Worm (Caenorhabditis elegans) whole organism, L3 larva: Measurements from ENCODE around the gene acdh-2.

Experiments used
- R02D3.7 ChIP-seq: fragments of 150-350 bp; optimal IDR thresholded peaks from 2 replicates; lab custom pipeline; 2014; ENCODE audit warnings: missing biosample characterization, missing genetic modification characterization
- aly-2 ChIP-seq: fragments of 150-350 bp; optimal IDR thresholded peaks from 2 replicates; lab custom pipeline; 2014; ENCODE audit warnings: missing biosample characterization, missing genetic modification characterization
- ama-1 ChIP-seq: fragments of 150-350 bp; optimal IDR thresholded peaks from 2 replicates; lab custom pipeline; 2018
- ceh-16 ChIP-seq: sonication (generic microtip); optimal IDR thresholded peaks from 2 replicates; lab custom pipeline; 2017; ENCODE audit warnings: missing biosample characterization, missing genetic modification characterization
- ceh-28 ChIP-seq: fragments of 150-350 bp; optimal IDR thresholded peaks from 2 replicates; lab custom pipeline; 2014; ENCODE audit warnings: missing biosample characterization, missing genetic modification reagents, missing genetic modification characterization
- ceh-82 ChIP-seq: fragments of 150-350 bp; optimal IDR thresholded peaks from 2 replicates; lab custom pipeline; 2014; ENCODE audit warnings: missing biosample characterization, missing genetic modification characterization
- ceh-9 ChIP-seq: sonication (generic microtip); optimal IDR thresholded peaks from 2 replicates; lab custom pipeline; 2018; ENCODE audit warnings: missing biosample characterization, missing genetic modification characterization
- daf-12 ChIP-seq: fragments of 150-350 bp; optimal IDR thresholded peaks from 2 replicates; lab custom pipeline; 2014; ENCODE audit warnings: missing biosample characterization, missing genetic modification reagents, missing genetic modification characterization
- egl-27 ChIP-seq: sonication (generic microtip); optimal IDR thresholded peaks from 4 replicates; lab custom pipeline; 2017; ENCODE audit warnings: missing biosample characterization, missing genetic modification reagents, missing genetic modification characterization
- elt-1 ChIP-seq: fragments of 150-350 bp; optimal IDR thresholded peaks from 2 replicates; lab custom pipeline; 2014; ENCODE audit warnings: missing biosample characterization, missing genetic modification characterization
- elt-2 ChIP-seq: sonication (generic microtip); optimal IDR thresholded peaks from 2 replicates; lab custom pipeline; 2016; ENCODE audit warnings: missing genetic modification reagents, mild to moderate bottlenecking, missing genetic modification characterization, missing compliant biosample characterization
- elt-3 ChIP-seq, 3 experiments: fragments of 150-350 bp in 1 of 3; sonication (generic microtip) in 2 of 3; optimal IDR thresholded peaks; 2 replicates in 2 of 3; 4 replicates in 1 of 3; lab custom pipeline; 2014 to 2017; ENCODE audit warnings: missing biosample characterization in 3 of 3, missing genetic modification characterization in 3 of 3
- eor-1 ChIP-seq, 2 experiments: fragments of 150-350 bp; optimal IDR thresholded peaks; 2 replicates each; lab custom pipeline; 2014 to 2018; ENCODE audit warnings: missing biosample characterization in 2 of 2, missing genetic modification characterization in 2 of 2
- fkh-10 ChIP-seq: sonication (generic microtip); optimal IDR thresholded peaks from 2 replicates; lab custom pipeline; 2017; ENCODE audit warnings: missing biosample characterization, missing genetic modification reagents, missing genetic modification characterization
- fkh-2 ChIP-seq: fragments of 150-350 bp; optimal IDR thresholded peaks from 2 replicates; lab custom pipeline; 2014; ENCODE audit warnings: missing biosample characterization, missing genetic modification reagents, missing genetic modification characterization
- jun-1 ChIP-seq: fragments of 150-350 bp; optimal IDR thresholded peaks from 2 replicates; lab custom pipeline; 2014; ENCODE audit warnings: missing biosample characterization, missing genetic modification reagents, missing genetic modification characterization
- lin-15B ChIP-seq: fragments of 150-350 bp; optimal IDR thresholded peaks from 2 replicates; lab custom pipeline; 2014; ENCODE audit warnings: missing biosample characterization, missing genetic modification characterization
- lin-39 ChIP-seq: fragments of 150-350 bp; optimal IDR thresholded peaks from 2 replicates; lab custom pipeline; 2018; ENCODE audit warnings: missing biosample characterization, missing genetic modification reagents, missing genetic modification characterization
- lsy-12 ChIP-seq: sonication (generic microtip); optimal IDR thresholded peaks from 2 replicates; lab custom pipeline; 2016; ENCODE audit warnings: mild to moderate bottlenecking, missing genetic modification characterization, missing compliant biosample characterization
- mml-1 ChIP-seq: fragments of 150-350 bp; sonication (generic microtip); optimal IDR thresholded peaks from 3 replicates; lab custom pipeline; 2014; ENCODE audit warnings: missing biosample characterization, missing genetic modification characterization
- nfya-1 ChIP-seq: sonication (generic microtip); optimal IDR thresholded peaks from 2 replicates; lab custom pipeline; 2017; ENCODE audit warnings: missing genetic modification characterization, mild to moderate bottlenecking, missing compliant biosample characterization, antibody characterized with exemption, moderate library complexity; ENCODE audit not compliant: insufficient read depth
- nhr-12 ChIP-seq: fragments of 150-350 bp; optimal IDR thresholded peaks from 2 replicates; lab custom pipeline; 2014; ENCODE audit warnings: missing biosample characterization, missing genetic modification characterization
- nhr-237 ChIP-seq: fragments of 150-350 bp; optimal IDR thresholded peaks from 2 replicates; lab custom pipeline; 2014; ENCODE audit warnings: missing biosample characterization, missing genetic modification characterization
- nhr-25 ChIP-seq: sonication (generic microtip); optimal IDR thresholded peaks from 2 replicates; lab custom pipeline; 2017; ENCODE audit warnings: missing biosample characterization, missing genetic modification characterization
- nhr-28 ChIP-seq: fragments of 150-350 bp; optimal IDR thresholded peaks from 2 replicates; lab custom pipeline; 2014; ENCODE audit warnings: missing biosample characterization, missing genetic modification characterization
- nhr-43 ChIP-seq: sonication (generic microtip); optimal IDR thresholded peaks from 2 replicates; lab custom pipeline; 2016; ENCODE audit warnings: mild to moderate bottlenecking, missing genetic modification characterization, missing compliant biosample characterization; ENCODE audit not compliant: poor library complexity, severe bottlenecking
- nhr-67 ChIP-seq: fragments of 150-350 bp; optimal IDR thresholded peaks from 2 replicates; lab custom pipeline; 2014; ENCODE audit warnings: missing biosample characterization, missing genetic modification characterization
- nhr-76 ChIP-seq: fragments of 150-350 bp; sonication (generic microtip); optimal IDR thresholded peaks from 5 replicates; lab custom pipeline; 2014; ENCODE audit warnings: missing biosample characterization, missing genetic modification characterization
- nhr-77 ChIP-seq: fragments of 150-350 bp; optimal IDR thresholded peaks from 2 replicates; lab custom pipeline; 2014; ENCODE audit warnings: missing biosample characterization, missing genetic modification characterization
- pha-4 ChIP-seq: fragments of 150-350 bp; optimal IDR thresholded peaks from 2 replicates; lab custom pipeline; 2014; ENCODE audit warnings: missing biosample characterization, missing genetic modification reagents, missing genetic modification characterization
- pqm-1 ChIP-seq: fragments of 150-350 bp; optimal IDR thresholded peaks from 2 replicates; lab custom pipeline; 2017; ENCODE audit warnings: missing biosample characterization, missing genetic modification characterization, inconsistent platforms
- skn-1 ChIP-seq: fragments of 150-350 bp; optimal IDR thresholded peaks from 2 replicates; lab custom pipeline; 2014; ENCODE audit warnings: missing biosample characterization, missing genetic modification characterization
- snpc-4 ChIP-seq: fragments of 150-350 bp; optimal IDR thresholded peaks from 2 replicates; lab custom pipeline; 2014; ENCODE audit warnings: missing biosample characterization, missing genetic modification characterization
- tbx-2 ChIP-seq: sonication (generic microtip); optimal IDR thresholded peaks from 2 replicates; lab custom pipeline; 2016; ENCODE audit warnings: mild to moderate bottlenecking, missing genetic modification characterization, missing compliant biosample characterization
- unc-39 ChIP-seq: sonication (generic microtip); optimal IDR thresholded peaks from 4 replicates; lab custom pipeline; 2017; ENCODE audit warnings: missing biosample characterization, missing genetic modification characterization
- zag-1 ChIP-seq: fragments of 150-350 bp; optimal IDR thresholded peaks from 2 replicates; lab custom pipeline; 2014; ENCODE audit warnings: missing biosample characterization, missing genetic modification characterization
- ztf-4 ChIP-seq: fragments of 150-350 bp; optimal IDR thresholded peaks from 2 replicates; lab custom pipeline; 2014; ENCODE audit warnings: missing biosample characterization, missing genetic modification characterization

acdh-2 gene

ce11 chrII:5511417-5512353 is 35.6 kb downstream of the acdh-2 start:
- TF ChIP-seq nhr-25 (tag; lab: Kevin White, UChicago) (peak; percentile 39), ceh-28 (tag; lab: Kevin White, UChicago) (no peak), lin-15B (peak; percentile 2), pha-4 (tag; lab: Kevin White, UChicago) (peak; percentile 38), elt-1 (tag; lab: Kevin White, UChicago) (peak; percentile 63), tbx-2 (tag; lab: Kevin White, UChicago) (no peak), nhr-67 (no peak), elt-2 (tag; lab: Kevin White, UChicago) (no peak), nhr-237 (tag; lab: Kevin White, UChicago) (no peak), nfya-1 (tag; lab: Kevin White, UChicago) (peak; percentile 64)

- TF ChIP-seq skn-1 (tag; lab: Kevin White, UChicago): no peak
- no peak for TF ChIP-seq lsy-12 (tag; lab: Kevin White, UChicago)
- no peak for TF ChIP-seq lin-39 (tag; lab: Kevin White, UChicago)
- TF ChIP-seq elt-1 (tag; lab: Kevin White, UChicago): no peak
- TF ChIP-seq pha-4 (tag; lab: Kevin White, UChicago): peak; percentile 27
- no peak for TF ChIP-seq nhr-76 (tag; lab: Kevin White, UChicago)
- TF ChIP-seq nhr-28 (tag; lab: Kevin White, UChicago): no peak
- no peak for TF ChIP-seq eor-1 (tag; optimal IDR thresholded peaks at IDR 0.05; lab: Kevin White, UChicago)
- TF ChIP-seq fkh-10 (GFP tag; lab: Kevin White, UChicago): no peak
- TF ChIP-seq ceh-16 (tag; lab: Kevin White, UChicago): no peak
- TF ChIP-seq nhr-43: no peak
- TF ChIP-seq lin-15B: peak; percentile 1
- TF ChIP-seq fkh-2 (tag; lab: Kevin White, UChicago): no peak
- TF ChIP-seq elt-2 (tag; lab: Kevin White, UChicago): peak; percentile 23
- no peak for TF ChIP-seq unc-39 (tag; lab: Kevin White, UChicago)
Observed at ce11 chrII:5505820-5506287, 41.4 kb downstream of the acdh-2 start, which contains the start of gene npp-24. Gene npp-24, plus strand, starts transcription at chrII:5505870.

ce11 chrII:5503760-5504159 is 43.5 kb downstream of the acdh-2 start, which contains the start of gene cyp-44A1:
Gene cyp-44A1, plus strand, starts transcription at chrII:5504044.
- no peak for TF ChIP-seq zag-1 (tag; lab: Kevin White, UChicago)
- TF ChIP-seq egl-27 (tag; lab: Kevin White, UChicago): no peak
- peak; percentile 67 for TF ChIP-seq elt-2 (tag; lab: Kevin White, UChicago)
- TF ChIP-seq, all 47 proteins: peak for 1

ce11 chrII:5500986-5501657 is 46.2 kb downstream of the acdh-2 start, which contains the start of gene F12A10.8:
Gene F12A10.8, minus strand, starts transcription at chrII:5501064.
- TF ChIP-seq nhr-28 (tag; lab: Kevin White, UChicago) (no peak), mml-1 (tag; lab: Kevin White, UChicago) (no peak), lin-15B (peak; percentile 76), elt-1 (tag; lab: Kevin White, UChicago) (peak; percentile 5), nfya-1 (tag; lab: Kevin White, UChicago) (peak; percentile 44), eor-1 (tag; optimal IDR thresholded peaks at IDR 0.05; lab: Kevin White, UChicago) (no peak), elt-2 (tag; lab: Kevin White, UChicago) (peak; percentile 13), lin-39 (tag; lab: Kevin White, UChicago) (peak; percentile 37)

- TF ChIP-seq nhr-237 (tag; lab: Kevin White, UChicago) (no peak), ama-1 (no peak), elt-3 (tag; optimal IDR thresholded peaks at IDR 0.05; lab: Kevin White, UChicago) (no peak), pqm-1 (tag; lab: Kevin White, UChicago) (no peak), nhr-67 (no peak), aly-2 (tag; lab: Kevin White, UChicago) (no peak), snpc-4 (tag; lab: Kevin White, UChicago) (no peak), nfya-1 (tag; lab: Kevin White, UChicago) (no peak), ceh-82 (no peak), ceh-9 (tag; lab: Kevin White, UChicago) (no peak), nhr-77 (tag; lab: Kevin White, UChicago) (no peak), ztf-4 (tag; lab: Kevin White, UChicago) (no peak), daf-12 (tag; lab: Kevin White, UChicago) (no peak), jun-1 (tag; lab: Kevin White, UChicago) (no peak), nhr-12 (tag; lab: Kevin White, UChicago) (no peak), R02D3.7 (tag; lab: Kevin White, UChicago) (no peak), egl-27 (tag; lab: Kevin White, UChicago) (no peak), fkh-2 (tag; lab: Kevin White, UChicago) (no peak), unc-39 (tag; lab: Kevin White, UChicago) (no peak), lsy-12 (tag; lab: Kevin White, UChicago) (no peak)
- TF ChIP-seq, all 47 proteins: peak for 0
Observed at ce11 chrII:5500470-5500869, 46.8 kb downstream of the acdh-2 start, which contains the start of gene fzy-1. Gene fzy-1, plus strand, starts transcription at chrII:5500770.
